Worm (Caenorhabditis elegans) whole organism, mixed stage, embryonic: ENCODE measurements around the gene fbxc-55.

Experiments used
- blmp-1 ChIP-seq: fragments of 150-350 bp; optimal IDR thresholded peaks from 2 replicates; lab custom pipeline; 2014; ENCODE audit warnings: missing biosample characterization, missing genetic modification characterization
- ceh-39 ChIP-seq: fragments of 150-350 bp; optimal IDR thresholded peaks from 2 replicates; lab custom pipeline; 2014; ENCODE audit warnings: missing biosample characterization, missing genetic modification characterization
- cnd-1 ChIP-seq: fragments of 200-800 bp; sonication (Bioruptor generic); optimal IDR thresholded peaks from 2 replicates; lab custom pipeline; 2018; ENCODE audit warnings: mild to moderate bottlenecking, missing genetic modification characterization, missing compliant biosample characterization
- elt-1 ChIP-seq: sonication (generic microtip); optimal IDR thresholded peaks from 2 replicates; lab custom pipeline; 2017; ENCODE audit warnings: missing genetic modification characterization, mild to moderate bottlenecking, missing compliant biosample characterization, antibody characterized with exemption, moderate library complexity, borderline replicate concordance; ENCODE audit not compliant: insufficient read depth
- lin-13 ChIP-seq: fragments of 150-350 bp; optimal IDR thresholded peaks from 2 replicates; lab custom pipeline; 2014; ENCODE audit warnings: missing biosample characterization, missing genetic modification characterization
- lsy-2 ChIP-seq: fragments of 150-350 bp; optimal IDR thresholded peaks from 2 replicates; lab custom pipeline; 2014; ENCODE audit warnings: missing biosample characterization, missing genetic modification characterization
- mls-2 ChIP-seq: sonication (generic microtip); optimal IDR thresholded peaks from 2 replicates; lab custom pipeline; 2016; ENCODE audit warnings: mild to moderate bottlenecking, missing genetic modification characterization, moderate library complexity, missing compliant biosample characterization
- nhr-237 ChIP-seq: fragments of 150-350 bp; optimal IDR thresholded peaks from 2 replicates; lab custom pipeline; 2014; ENCODE audit warnings: missing biosample characterization, missing genetic modification characterization
- nhr-76 ChIP-seq: sonication (generic microtip); optimal IDR thresholded peaks from 2 replicates; lab custom pipeline; 2017; ENCODE audit warnings: missing biosample characterization, missing genetic modification characterization
- snpc-4 ChIP-seq: fragments of 150-350 bp; optimal IDR thresholded peaks from 2 replicates; lab custom pipeline; 2014; ENCODE audit warnings: missing biosample characterization, missing genetic modification characterization
- unc-39 ChIP-seq: fragments of 150-350 bp; optimal IDR thresholded peaks from 2 replicates; lab custom pipeline; 2014; ENCODE audit warnings: missing biosample characterization, missing genetic modification characterization
- ztf-11 ChIP-seq: fragments of 150-350 bp; optimal IDR thresholded peaks from 2 replicates; lab custom pipeline; 2014; ENCODE audit warnings: missing biosample characterization, missing genetic modification characterization

ce11 chrII:3213898-3214297, 43.9 kb upstream of the fbxc-55 start, which contains the start of gene ZC239.4:
- TF ChIP-seq lsy-2 (tag; lab: Kevin White, UChicago) (no peak), unc-39 (no peak), nhr-76 (tag; lab: Kevin White, UChicago) (no peak), cnd-1 (tag; lab: Kevin White, UChicago) (no peak), ztf-11 (tag; lab: Kevin White, UChicago) (no peak), nhr-237 (tag; lab: Kevin White, UChicago) (no peak), blmp-1 (no peak), elt-1 (tag; lab: Kevin White, UChicago) (no peak), ceh-39 (no peak), lin-13 (tag; lab: Kevin White, UChicago) (no peak), snpc-4 (tag; lab: Kevin White, UChicago) (no peak), mls-2 (tag; lab: Kevin White, UChicago) (no peak)
